Worm (Caenorhabditis elegans) whole organism, midembryonic: ENCODE results near the gene F14H12.17.

ENCODE experiments used
- T22C8.4 ChIP-seq: fragments of 200-800 bp; sonication (Bioruptor generic); IDR thresholded peaks from 2 replicates; pipeline ENCODE4 v1.3.6; 2022; ENCODE audit warnings: missing genetic modification characterization, missing compliant biosample characterization
- cog-1 ChIP-seq: sonication (generic microtip); optimal IDR thresholded peaks from 2 replicates; lab custom pipeline; 2016; ENCODE audit warnings: missing genetic modification characterization, missing compliant biosample characterization
- flt-1 ChIP-seq: fragments of 200-800 bp; sonication (Bioruptor generic); IDR thresholded peaks from 2 replicates; pipeline ENCODE4 v1.3.6; 2022; ENCODE audit warnings: missing genetic modification characterization, missing compliant biosample characterization
- klf-2 ChIP-seq: fragments of 200-800 bp; sonication (Bioruptor generic); conservative IDR thresholded peaks from 2 replicates; pipeline ENCODE4 v1.3.6; 2022; ENCODE audit warnings: missing genetic modification reagents, missing genetic modification characterization, missing compliant biosample characterization
- med-1 ChIP-seq: sonication (generic microtip); optimal IDR thresholded peaks from 2 replicates; lab custom pipeline; 2017; ENCODE audit warnings: missing genetic modification characterization, mild to moderate bottlenecking, missing compliant biosample characterization, antibody characterized with exemption, missing genetic modification reagents; ENCODE audit not compliant: insufficient read depth
- ref-1 ChIP-seq: fragments of 200-800 bp; sonication (Bioruptor generic); conservative IDR thresholded peaks from 2 replicates; pipeline ENCODE4 v1.3.6; 2022; ENCODE audit warnings: missing genetic modification reagents, missing genetic modification characterization, missing compliant biosample characterization
- tab-1 ChIP-seq: fragments of 200-800 bp; sonication (Bioruptor generic); IDR thresholded peaks from 2 replicates; pipeline ENCODE4 v1.3.6; 2022; ENCODE audit warnings: missing genetic modification characterization, missing compliant biosample characterization
- ztf-23 ChIP-seq: fragments of 200-800 bp; sonication (Bioruptor generic); IDR thresholded peaks from 2 replicates; pipeline ENCODE4 v1.3.6; 2022; ENCODE audit warnings: missing genetic modification reagents, missing genetic modification characterization, missing compliant biosample characterization
- ztf-29 ChIP-seq: fragments of 200-800 bp; sonication (Bioruptor generic); IDR thresholded peaks from 2 replicates; pipeline ENCODE4 v1.3.6; 2022; ENCODE audit warnings: missing genetic modification reagents, missing genetic modification characterization, missing compliant biosample characterization

F14H12.17 gene

ce11 chrX:4391680-4392079 lies 28.6 kb upstream of the F14H12.17 start:
- TF ChIP-seq flt-1 = no peak
- no peak for TF ChIP-seq ztf-29 (GFP tag; lab: Robert Waterston, UW)
- TF ChIP-seq cog-1 (tag; lab: Kevin White, UChicago) = no peak
- no peak for TF ChIP-seq tab-1 (GFP tag; lab: Robert Waterston, UW)
- TF ChIP-seq T22C8.4 = no peak
- TF ChIP-seq ref-1 (GFP tag; lab: Robert Waterston, UW) = no peak
- no peak for TF ChIP-seq med-1
- no peak for TF ChIP-seq klf-2 (GFP tag; lab: Robert Waterston, UW)

ce11 chrX:4388834-4389409 lies 25.8 kb upstream of the F14H12.17 start, which contains the start of gene dpy-23:
dpy-23 (plus strand) TSS chrX:4389359.
- TF ChIP-seq ztf-23 (GFP tag; lab: Robert Waterston, UW) = no peak
- peak; percentile 91 for TF ChIP-seq cog-1 (tag; lab: Kevin White, UChicago)
- 0 out of 2 replicates have a peak, but pooled peaks have one; percentile 46 for TF ChIP-seq flt-1

DNA sequence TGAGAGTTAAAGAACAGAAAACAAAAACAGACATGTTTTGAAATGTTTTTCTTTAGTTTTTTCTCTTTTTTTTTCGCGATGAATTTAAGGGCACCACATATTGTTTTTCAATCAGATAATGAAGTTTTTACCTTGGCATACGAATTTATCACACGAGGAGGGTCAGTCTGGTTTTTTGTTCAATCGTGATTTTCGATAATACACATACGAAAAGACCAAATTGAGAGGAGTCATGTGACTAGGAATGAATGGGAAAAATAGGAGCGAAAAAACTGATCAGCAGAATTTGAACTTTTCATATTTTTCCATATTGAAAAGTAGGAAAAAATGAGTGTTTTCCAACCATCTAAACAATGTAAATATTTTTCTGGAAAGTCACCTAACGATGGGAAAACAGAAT lies 23.4 kb upstream of the F14H12.17 start:
- no peak for TF ChIP-seq klf-2 (GFP tag; lab: Robert Waterston, UW)
- TF ChIP-seq tab-1 (GFP tag; lab: Robert Waterston, UW) = no peak
- TF ChIP-seq ztf-29 (GFP tag; lab: Robert Waterston, UW) = no peak
- no peak for TF ChIP-seq T22C8.4
- no peak for TF ChIP-seq med-1
- no peak for TF ChIP-seq ref-1 (GFP tag; lab: Robert Waterston, UW)
- TF ChIP-seq ztf-23 (GFP tag; lab: Robert Waterston, UW) = no peak
- no peak for TF ChIP-seq cog-1 (tag; lab: Kevin White, UChicago)
- TF ChIP-seq flt-1 = no peak

ce11 chrX:4383316-4383936 lies 20.3 kb upstream of the F14H12.17 start, which contains the start of gene lst-2:
lst-2 (minus strand) TSS chrX:4383366.
- TF ChIP-seq ztf-23 (GFP tag; lab: Robert Waterston, UW) (no peak), T22C8.4 (no peak), ref-1 (GFP tag; lab: Robert Waterston, UW) (no peak), flt-1 (no peak), cog-1 (tag; lab: Kevin White, UChicago) (no peak), klf-2 (GFP tag; lab: Robert Waterston, UW) (no peak), tab-1 (GFP tag; lab: Robert Waterston, UW) (no peak), ztf-29 (GFP tag; lab: Robert Waterston, UW) (no peak), med-1 (no peak)

ce11 chrX:4377689-4378088 lies 14.6 kb upstream of the F14H12.17 start, which contains the start of gene R160.12:
R160.12 (minus strand) TSS chrX:4377789.
- TF ChIP-seq ztf-29 (GFP tag; lab: Robert Waterston, UW) (no peak), flt-1 (no peak), tab-1 (GFP tag; lab: Robert Waterston, UW) (no peak)

DNA sequence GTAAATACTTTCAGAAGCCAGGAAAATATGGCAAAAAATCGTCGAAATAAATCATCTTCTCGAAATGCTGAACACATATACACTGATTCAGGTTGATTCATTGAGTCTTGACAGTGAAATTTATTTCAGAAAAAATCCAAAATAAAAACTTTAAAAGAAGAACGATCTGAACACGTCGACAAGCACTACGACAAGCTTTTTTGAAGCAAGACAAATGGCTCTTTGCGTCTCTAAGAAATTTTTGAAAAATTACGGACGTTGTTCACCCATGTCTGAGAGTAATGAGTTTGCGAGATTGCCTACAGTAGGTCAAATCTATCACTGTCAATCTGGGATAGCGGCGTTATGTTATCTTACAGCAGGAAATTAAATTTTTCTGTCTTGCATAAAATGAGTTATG lies 13.7 kb upstream of the F14H12.17 start, which contains the start of gene R160.2:
Gene R160.2 (minus strand): TSS at position 101 of the 400 bp plus-strand sequence.
- TF ChIP-seq ztf-29 (GFP tag; lab: Robert Waterston, UW) (no peak), cog-1 (tag; lab: Kevin White, UChicago) (no peak), tab-1 (GFP tag; lab: Robert Waterston, UW) (no peak), ref-1 (GFP tag; lab: Robert Waterston, UW) (no peak), ztf-23 (GFP tag; lab: Robert Waterston, UW) (no peak), T22C8.4 (no peak), flt-1 (no peak), med-1 (no peak), klf-2 (GFP tag; lab: Robert Waterston, UW) (no peak)

ce11 chrX:4373123-4373522 lies 10.0 kb upstream of the F14H12.17 start, which contains the start of gene R160.6:
R160.6 (minus strand) TSS chrX:4373223.
- TF ChIP-seq med-1 (no peak), ztf-29 (GFP tag; lab: Robert Waterston, UW) (no peak), tab-1 (GFP tag; lab: Robert Waterston, UW) (no peak), T22C8.4 (no peak), ztf-23 (GFP tag; lab: Robert Waterston, UW) (no peak), klf-2 (GFP tag; lab: Robert Waterston, UW) (no peak), cog-1 (tag; lab: Kevin White, UChicago) (no peak), ref-1 (GFP tag; lab: Robert Waterston, UW) (no peak), flt-1 (no peak)

ce11 chrX:4371988-4372387 lies 8.9 kb upstream of the F14H12.17 start, which contains the start of gene R160.14:
R160.14 (minus strand) TSS chrX:4372088.
- no peak for TF ChIP-seq flt-1
- TF ChIP-seq ztf-29 (GFP tag; lab: Robert Waterston, UW) = no peak
- TF ChIP-seq T22C8.4 = no peak
- no peak for TF ChIP-seq cog-1 (tag; lab: Kevin White, UChicago)
- TF ChIP-seq ref-1 (GFP tag; lab: Robert Waterston, UW) = no peak
- no peak for TF ChIP-seq med-1
- TF ChIP-seq tab-1 (GFP tag; lab: Robert Waterston, UW) = no peak
- TF ChIP-seq klf-2 (GFP tag; lab: Robert Waterston, UW) = no peak
- no peak for TF ChIP-seq ztf-23 (GFP tag; lab: Robert Waterston, UW)

- no peak for TF ChIP-seq T22C8.4
- TF ChIP-seq ztf-29 (GFP tag; lab: Robert Waterston, UW) = no peak
- TF ChIP-seq med-1 = no peak
- TF ChIP-seq cog-1 (tag; lab: Kevin White, UChicago) = no peak
- no peak for TF ChIP-seq flt-1
- TF ChIP-seq ref-1 (GFP tag; lab: Robert Waterston, UW) = no peak
- TF ChIP-seq tab-1 (GFP tag; lab: Robert Waterston, UW) = no peak
- TF ChIP-seq ztf-23 (GFP tag; lab: Robert Waterston, UW) = no peak
- no peak for TF ChIP-seq klf-2 (GFP tag; lab: Robert Waterston, UW)
These were observed 8.3 kb upstream of the F14H12.17 start, which contains the start of gene R160.13 for ce11 chrX:4371413-4371812. R160.13 (minus strand) TSS chrX:4371513.
